Fruit fly (Drosophila melanogaster): ENCODE results near the gene CG3437.

The CG3437 gene

DNA sequence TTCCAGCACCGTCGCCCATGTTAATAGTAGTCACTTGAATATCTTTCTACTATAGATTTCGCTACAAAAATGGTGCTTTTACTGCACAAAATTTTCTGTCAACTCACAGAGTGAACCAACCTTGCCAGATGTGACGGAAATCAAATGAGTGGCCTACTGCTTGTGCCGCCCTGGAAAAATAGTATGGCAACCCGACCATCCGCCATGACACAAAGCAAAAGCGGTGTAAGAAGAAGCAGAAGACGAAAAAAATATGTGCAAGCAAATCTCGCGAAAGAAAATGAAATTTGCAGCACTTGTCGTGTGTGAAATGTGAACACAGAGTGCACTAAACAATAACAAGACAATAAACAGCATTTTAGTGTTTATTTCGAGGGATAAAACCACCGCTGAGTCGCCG lies 19.4 kb upstream of the CG3437 start, which contains the start of the genes Uch-L5 and Jarid2 (continued):
- 0 out of 3 replicates have a peak, but pooled peaks have one; percentile 40 for TF ChIP-seq H15 (GFP tag; IDR thresholded peaks at IDR 0.05)
- peak; percentile 57 for TF ChIP-seq CG10654 (GFP tag; optimal IDR thresholded peaks at IDR 0.05)
- TF ChIP-seq bab2 (GFP tag; optimal IDR thresholded peaks at IDR 0.05), result peak; percentile 15
- no peak for TF ChIP-seq Ravus (GFP tag; IDR thresholded peaks at IDR 0.05)
- TF ChIP-seq CG18011 (GFP tag; optimal IDR thresholded peaks at IDR 0.05), result peak; percentile 46
- peak; percentile 48 for TF ChIP-seq Nf-YB (GFP tag; optimal IDR thresholded peaks at IDR 0.05)
- peak; percentile 12 for TF ChIP-seq CG4360 (GFP tag; IDR thresholded peaks at IDR 0.05)
- TF ChIP-seq CG10979 (tag; optimal IDR thresholded peaks at IDR 0.05), result peak; percentile 48
- peak; percentile 31 for TF ChIP-seq Sry-β (GFP tag; optimal IDR thresholded peaks at IDR 0.05)
- peak; percentile 54 for TF ChIP-seq CG12391 (tag; optimal IDR thresholded peaks at IDR 0.05)
- TF ChIP-seq CG8944 (GFP tag; optimal IDR thresholded peaks at IDR 0.05), result peak; percentile 29
- TF ChIP-seq crc (GFP tag; optimal IDR thresholded peaks at IDR 0.05), result peak; percentile 39
- peak; percentile 62 for TF ChIP-seq MTF-1 (GFP tag; optimal IDR thresholded peaks at IDR 0.05; ENCODE audit: borderline replicate concordance)
- peak; percentile 68 for TF ChIP-seq Xbp1 (GFP tag; optimal IDR thresholded peaks at IDR 0.05)
- no peak for TF ChIP-seq cato (GFP tag; optimal IDR thresholded peaks at IDR 0.05; ENCODE audit: borderline replicate concordance)
- peak; percentile 72 for TF ChIP-seq zfh2 (GFP tag; optimal IDR thresholded peaks at IDR 0.05)
- TF ChIP-seq ATbp (GFP tag; optimal IDR thresholded peaks at IDR 0.05), result no peak
- TF ChIP-seq Dll (GFP tag; IDR thresholded peaks at IDR 0.05; ENCODE audit: partially characterized antibody), result 0 out of 4 replicates have a peak, but pooled peaks have one; percentile 24
- peak; percentile 45 for TF ChIP-seq CG12155 (GFP tag; optimal IDR thresholded peaks at IDR 0.05)
- TF ChIP-seq tgo (GFP tag; IDR thresholded peaks at IDR 0.05), result no peak
- TF ChIP-seq CG14441 (GFP tag; IDR thresholded peaks at IDR 0.05), result 0 out of 2 replicates have a peak, but pooled peaks have one; percentile 12
- TF ChIP-seq bbx (GFP tag; IDR thresholded peaks at IDR 0.05; ENCODE audit: partially characterized antibody), result 0 out of 2 replicates have a peak, but pooled peaks have one; percentile 19
- TF ChIP-seq bigmax (GFP tag; optimal IDR thresholded peaks at IDR 0.05), result peak; percentile 53
- peak; percentile 23 for TF ChIP-seq CG18764 (GFP tag; optimal IDR thresholded peaks at IDR 0.05)
- peak; percentile 57 for TF ChIP-seq nmo (GFP tag; optimal IDR thresholded peaks at IDR 0.05)
- peak; percentile 22 for TF ChIP-seq CG15601 (tag; optimal IDR thresholded peaks at IDR 0.05)
- no peak for TF ChIP-seq E2f1 (GFP tag; IDR thresholded peaks at IDR 0.05)
- peak; percentile 69 for TF ChIP-seq NFAT (GFP tag; IDR thresholded peaks at IDR 0.05)
- TF ChIP-seq Rfx (GFP tag; IDR thresholded peaks at IDR 0.05), result peak; percentile 78
- TF ChIP-seq CG2116 (GFP tag; optimal IDR thresholded peaks at IDR 0.05), result peak; percentile 63
- no peak for TF ChIP-seq CG7372 (GFP tag; IDR thresholded peaks at IDR 0.05)
- peak; percentile 2 for TF ChIP-seq CG2875 (GFP tag; optimal IDR thresholded peaks at IDR 0.05)
- TF ChIP-seq sens (GFP tag), result peak; percentile 88
- TF ChIP-seq CG8478 (optimal IDR thresholded peaks at IDR 0.05), result no peak
- TF ChIP-seq CG1647 (GFP tag; optimal IDR thresholded peaks at IDR 0.05), result peak; percentile 46
- TF ChIP-seq CG14710 (tag; optimal IDR thresholded peaks at IDR 0.05), result peak; percentile 68
- peak; percentile 36 for TF ChIP-seq HHEX (GFP tag; optimal IDR thresholded peaks at IDR 0.05)
- TF ChIP-seq CG43689 (GFP tag; IDR thresholded peaks at IDR 0.05), result no peak
- peak; percentile 47; the same call in 1 of the 2 replicates for TF ChIP-seq wdn (GFP tag; IDR thresholded peaks at IDR 0.05)
- TF ChIP-seq ash1 (GFP tag; optimal IDR thresholded peaks at IDR 0.05), result peak; percentile 46
- no peak for TF ChIP-seq CG16815 (GFP tag; optimal IDR thresholded peaks at IDR 0.05)
- peak; percentile 25 for TF ChIP-seq twi (tag; optimal IDR thresholded peaks at IDR 0.05)
- TF ChIP-seq CG15514 (GFP tag; optimal IDR thresholded peaks at IDR 0.05), result peak; percentile 85
- TF ChIP-seq CG6765 (GFP tag; optimal IDR thresholded peaks at IDR 0.05), result peak; percentile 45
- TF ChIP-seq pita (GFP tag; optimal IDR thresholded peaks at IDR 0.05), result no peak
- peak; percentile 63 for TF ChIP-seq Myb (GFP tag; optimal IDR thresholded peaks at IDR 0.05)
- peak; percentile 98 for TF ChIP-seq CG17385 (GFP tag; optimal IDR thresholded peaks at IDR 0.05)
- peak; percentile 46 for TF ChIP-seq Nf-YC (tag; optimal IDR thresholded peaks at IDR 0.05)
- peak in 1 of 2 experiments; percentile 27 for TF ChIP-seq crp (GFP tag; optimal IDR thresholded peaks at IDR 0.05)
- peak; percentile 62 for TF ChIP-seq disco-r (GFP tag; optimal IDR thresholded peaks at IDR 0.05)
